Worm (Caenorhabditis elegans) whole organism, young adult: ENCODE results near the gene dmsr-1.

Experiments
- F55B11.4 ChIP-seq: sonication (generic microtip); optimal IDR thresholded peaks from 2 replicates; lab custom pipeline; 2016; ENCODE audit warnings: missing compliant biosample characterization, missing genetic modification characterization, borderline replicate concordance; ENCODE audit not compliant: insufficient read depth
- ama-1 ChIP-seq, 3 experiments: fragments of 150-350 bp in 1 of 3; sonication (generic microtip) in 2 of 3; optimal IDR thresholded peaks; 2 replicates each; lab custom pipeline; 2014 to 2018; ENCODE audit warnings: missing biosample characterization in 2 of 3, missing genetic modification characterization in 2 of 3, missing genetic modification reagents in 2 of 3
- aptf-3 ChIP-seq: fragments of 200-800 bp; sonication (Bioruptor generic); IDR thresholded peaks from 2 replicates; pipeline ENCODE4 v1.3.6; 2022; ENCODE audit warnings: missing genetic modification characterization, missing compliant biosample characterization
- bed-2 ChIP-seq: fragments of 200-800 bp; sonication (Bioruptor generic); IDR thresholded peaks from 2 replicates; pipeline ENCODE4 v1.3.6; 2022; ENCODE audit warnings: missing genetic modification reagents, missing genetic modification characterization, missing compliant biosample characterization
- efl-1 ChIP-seq: fragments of 150-350 bp; optimal IDR thresholded peaks from 2 replicates; lab custom pipeline; 2014; ENCODE audit warnings: missing biosample characterization, missing genetic modification reagents, missing genetic modification characterization
- lin-35 ChIP-seq, 3 experiments: fragments of 150-350 bp in 2 of 3; sonication (generic microtip) in 1 of 3; optimal IDR thresholded peaks; 2 replicates each; lab custom pipeline; 2014 to 2018; ENCODE audit warnings: missing biosample characterization in 3 of 3, missing genetic modification characterization in 3 of 3, missing genetic modification reagents in 3 of 3
- lin-54 ChIP-seq: fragments of 200-800 bp; sonication (Bioruptor generic); optimal IDR thresholded peaks from 2 replicates; lab custom pipeline; 2018; ENCODE audit warnings: mild to moderate bottlenecking, missing genetic modification characterization, missing compliant biosample characterization
- nhr-90 ChIP-seq: sonication (generic microtip); optimal IDR thresholded peaks from 2 replicates; lab custom pipeline; 2016; ENCODE audit warnings: missing genotype, mild to moderate bottlenecking, missing genetic modification characterization, missing compliant biosample characterization
- pbrm-1 ChIP-seq: fragments of 200-800 bp; sonication (Bioruptor generic); IDR thresholded peaks from 2 replicates; pipeline ENCODE4 v1.3.6; 2022; ENCODE audit warnings: missing genetic modification reagents, missing genetic modification characterization, missing compliant biosample characterization
- snpc-4 ChIP-seq, 5 experiments: fragments of 150-350 bp in 1 of 5; sonication (generic microtip) in 4 of 5; optimal IDR thresholded peaks; 2 replicates each; lab custom pipeline; 2014 to 2018; ENCODE audit warnings: missing genetic modification characterization in 5 of 5, missing biosample characterization in 3 of 5, antibody characterized with exemption in 2 of 5, mild to moderate bottlenecking in 2 of 5, missing compliant biosample characterization in 2 of 5, missing genotype in 2 of 5, moderate library complexity in 2 of 5, missing genetic modification reagents in 1 of 5
- unc-62 ChIP-seq: fragments of 150-350 bp; optimal IDR thresholded peaks from 2 replicates; lab custom pipeline; 2014; ENCODE audit warnings: missing biosample characterization, missing genetic modification reagents, missing genetic modification characterization

- TF ChIP-seq aptf-3 (GFP tag; lab: Robert Waterston, UW) (no peak), ama-1 (optimal IDR thresholded peaks at IDR 0.05; lab: Kevin White, UChicago) (no peak), ama-1 (GFP tag; optimal IDR thresholded peaks at IDR 0.05; lab: Kevin White, UChicago) (no peak), pbrm-1 (GFP tag; lab: Robert Waterston, UW) (no peak), bed-2 (GFP tag; lab: Robert Waterston, UW) (no peak), efl-1 (GFP tag; lab: Kevin White, UChicago) (no peak), lin-35 (GFP tag; optimal IDR thresholded peaks at IDR 0.05; lab: Kevin White, UChicago) (no peak), lin-54 (GFP tag; lab: Kevin White, UChicago) (no peak), unc-62 (GFP tag; lab: Kevin White, UChicago) (no peak), F55B11.4 (tag; lab: Kevin White, UChicago) (no peak), nhr-90 (tag; lab: Kevin White, UChicago) (no peak), snpc-4 (GFP tag; optimal IDR thresholded peaks at IDR 0.05; lab: Kevin White, UChicago) (no peak), snpc-4 (tag; optimal IDR thresholded peaks at IDR 0.05; lab: Kevin White, UChicago) (no peak)
These were observed 10.8 kb downstream of the dmsr-1 start for ce11 chrV:11449404-11449803.
